Fruit fly (Drosophila melanogaster) whole organism, prepupa: ENCODE data around the gene net.

Source experiments
- Blimp-1 ChIP-seq: fragments of 200-800 bp; sonication (Bioruptor generic); optimal IDR thresholded peaks from 3 replicates; lab custom pipeline; 2017; ENCODE audit warnings: missing biosample characterization, missing genetic modification characterization, mild to moderate bottlenecking, moderate library complexity, missing genetic modification reagents
- CG10631 ChIP-seq: fragments of 200-800 bp; sonication (Bioruptor generic); optimal IDR thresholded peaks from 2 replicates; lab custom pipeline; 2016; ENCODE audit warnings: missing biosample characterization, missing genetic modification characterization
- CG11294 ChIP-seq: fragments of 200-800 bp; sonication (Bioruptor generic); IDR thresholded peaks from 2 replicates; pipeline ENCODE4 v1.3.6; 2022; ENCODE audit warnings: missing biosample characterization, missing genetic modification characterization
- CG11762 ChIP-seq: fragments of 200-800 bp; sonication (Bioruptor generic); optimal IDR thresholded peaks from 3 replicates; lab custom pipeline; 2016; ENCODE audit warnings: missing biosample characterization, missing genetic modification characterization; ENCODE audit not compliant: insufficient read depth
- CG11902 ChIP-seq: fragments of 200-800 bp; sonication (Bioruptor generic); optimal IDR thresholded peaks from 3 replicates; lab custom pipeline; 2016; ENCODE audit warnings: missing biosample characterization, missing genetic modification characterization
- CG15336 ChIP-seq: fragments of 200-800 bp; sonication (Bioruptor generic); IDR thresholded peaks from 2 replicates; pipeline ENCODE4 v1.3.6; 2022; ENCODE audit warnings: missing biosample characterization, missing genetic modification characterization
- CG1621 ChIP-seq: fragments of 200-800 bp; sonication (Bioruptor generic); optimal IDR thresholded peaks from 3 replicates; lab custom pipeline; 2018; ENCODE audit warnings: missing biosample characterization, mild to moderate bottlenecking, missing genetic modification characterization
- CG3032 ChIP-seq: fragments of 200-800 bp; optimal IDR thresholded peaks from 2 replicates; lab custom pipeline; 2019; ENCODE audit warnings: missing biosample characterization, mild to moderate bottlenecking, missing genetic modification characterization, moderate library complexity
- CG31627 ChIP-seq: fragments of 200-800 bp; sonication (Bioruptor generic); optimal IDR thresholded peaks from 3 replicates; lab custom pipeline; 2016; ENCODE audit warnings: missing biosample characterization, missing genetic modification characterization
- CG32006 ChIP-seq: fragments of 200-800 bp; sonication (Bioruptor generic); optimal IDR thresholded peaks from 3 replicates; lab custom pipeline; 2017; ENCODE audit warnings: missing biosample characterization, mild to moderate bottlenecking, missing genetic modification characterization
- CG34406 ChIP-seq: fragments of 200-800 bp; sonication (Bioruptor generic); optimal IDR thresholded peaks from 3 replicates; lab custom pipeline; 2016; ENCODE audit warnings: missing biosample characterization, missing genetic modification characterization
- CG3919 ChIP-seq: fragments of 200-800 bp; sonication (Bioruptor generic); optimal IDR thresholded peaks from 3 replicates; lab custom pipeline; 2016; ENCODE audit warnings: missing biosample characterization, missing genetic modification characterization
- CG4318 ChIP-seq: fragments of 200-800 bp; sonication (Bioruptor generic); optimal IDR thresholded peaks from 3 replicates; lab custom pipeline; 2017; ENCODE audit warnings: missing biosample characterization, mild to moderate bottlenecking, missing genetic modification characterization
- CG6792 ChIP-seq: fragments of 200-800 bp; sonication (Bioruptor generic); optimal IDR thresholded peaks from 3 replicates; lab custom pipeline; 2016; ENCODE audit warnings: missing biosample characterization, missing genetic modification characterization
- CG6854 ChIP-seq: fragments of 200-800 bp; sonication (Bioruptor generic); optimal IDR thresholded peaks from 2 replicates; lab custom pipeline; 2017; ENCODE audit warnings: missing biosample characterization, mild to moderate bottlenecking, missing genetic modification characterization
- CG8119 ChIP-seq: fragments of 200-800 bp; sonication (Bioruptor generic); IDR thresholded peaks from 3 replicates; pipeline ENCODE4 v1.3.6; 2022; ENCODE audit warnings: missing biosample characterization, missing genetic modification characterization
- CG8632 ChIP-seq: fragments of 200-800 bp; sonication (Bioruptor generic); optimal IDR thresholded peaks from 3 replicates; lab custom pipeline; 2016; ENCODE audit warnings: missing biosample characterization, missing genetic modification characterization
- CG9139 ChIP-seq: fragments of 200-800 bp; sonication (Bioruptor generic); optimal IDR thresholded peaks from 3 replicates; lab custom pipeline; 2017; ENCODE audit warnings: missing biosample characterization, mild to moderate bottlenecking, missing genetic modification characterization
- Eip78C ChIP-seq: fragments of 200-800 bp; sonication (Bioruptor generic); peaks from one replicate; lab custom pipeline; 2016; ENCODE audit warnings: missing biosample characterization, missing genetic modification characterization
- Ets21C ChIP-seq: fragments of 200-800 bp; sonication (Bioruptor generic); optimal IDR thresholded peaks from 3 replicates; lab custom pipeline; 2016; ENCODE audit warnings: missing biosample characterization, missing genetic modification characterization
- Ets96B ChIP-seq: fragments of 200-800 bp; optimal IDR thresholded peaks from 2 replicates; lab custom pipeline; 2019; ENCODE audit warnings: missing biosample characterization, mild to moderate bottlenecking, missing genetic modification characterization, moderate library complexity
- Hr39 ChIP-seq: fragments of 200-800 bp; sonication (Bioruptor generic); optimal IDR thresholded peaks from 2 replicates; lab custom pipeline; 2016; ENCODE audit warnings: missing biosample characterization, missing genetic modification characterization
- Hr4 ChIP-seq: fragments of 200-800 bp; sonication (Bioruptor generic); optimal IDR thresholded peaks from 3 replicates; lab custom pipeline; 2016; ENCODE audit warnings: missing biosample characterization, missing genetic modification characterization
- Met ChIP-seq: fragments of 200-800 bp; sonication (Bioruptor generic); optimal IDR thresholded peaks from 3 replicates; lab custom pipeline; 2016; ENCODE audit warnings: missing biosample characterization, missing genetic modification characterization
- OdsH ChIP-seq: fragments of 200-800 bp; sonication (Bioruptor generic); optimal IDR thresholded peaks from 3 replicates; lab custom pipeline; 2016; ENCODE audit warnings: missing biosample characterization, missing genetic modification characterization
- Sox102F ChIP-seq: fragments of 200-800 bp; sonication (Bioruptor generic); optimal IDR thresholded peaks from 2 replicates; lab custom pipeline; 2016; ENCODE audit warnings: missing biosample characterization, mild to moderate bottlenecking, missing genetic modification characterization
- Sox14 ChIP-seq: fragments of 200-800 bp; sonication (Bioruptor generic); optimal IDR thresholded peaks from 3 replicates; lab custom pipeline; 2016; ENCODE audit warnings: missing biosample characterization, missing genetic modification characterization
- Sox15 ChIP-seq: fragments of 200-800 bp; sonication (Bioruptor generic); optimal IDR thresholded peaks from 3 replicates; lab custom pipeline; 2016; ENCODE audit warnings: missing biosample characterization, missing genetic modification characterization
- achi ChIP-seq: fragments of 200-800 bp; sonication (Bioruptor generic); optimal IDR thresholded peaks from 3 replicates; lab custom pipeline; 2016; ENCODE audit warnings: missing biosample characterization, missing genetic modification characterization
- acj6 ChIP-seq: fragments of 200-800 bp; sonication (Bioruptor generic); optimal IDR thresholded peaks from 3 replicates; lab custom pipeline; 2016; ENCODE audit warnings: missing biosample characterization, missing genetic modification characterization
- cyc ChIP-seq: fragments of 200-800 bp; sonication (Bioruptor generic); optimal IDR thresholded peaks from 3 replicates; lab custom pipeline; 2016; ENCODE audit warnings: missing biosample characterization, missing genetic modification characterization
- dac ChIP-seq: fragments of 200-800 bp; sonication (Bioruptor generic); optimal IDR thresholded peaks from 2 replicates; lab custom pipeline; 2017; ENCODE audit warnings: missing biosample characterization, mild to moderate bottlenecking, missing genetic modification characterization
- dsx ChIP-seq: fragments of 200-800 bp; optimal IDR thresholded peaks from 3 replicates; lab custom pipeline; 2019; ENCODE audit warnings: missing biosample characterization, mild to moderate bottlenecking, missing genetic modification characterization, moderate library complexity; ENCODE audit not compliant: poor library complexity, severe bottlenecking
- eg ChIP-seq: fragments of 200-800 bp; sonication (Bioruptor generic); IDR thresholded peaks from 3 replicates; pipeline ENCODE4 v1.3.6; 2022; ENCODE audit warnings: missing biosample characterization, missing genetic modification characterization
- esn ChIP-seq: fragments of 200-800 bp; sonication (Bioruptor generic); optimal IDR thresholded peaks from 2 replicates; lab custom pipeline; 2016; ENCODE audit warnings: missing biosample characterization, mild to moderate bottlenecking, missing genetic modification characterization, moderate library complexity
- fd59A ChIP-seq: fragments of 200-800 bp; sonication (Bioruptor generic); optimal IDR thresholded peaks from 2 replicates; lab custom pipeline; 2017; ENCODE audit warnings: missing biosample characterization, mild to moderate bottlenecking, missing genetic modification characterization, missing genetic modification reagents
- fkh ChIP-seq: fragments of 200-800 bp; sonication (Bioruptor generic); optimal IDR thresholded peaks from 3 replicates; lab custom pipeline; 2017; ENCODE audit warnings: missing biosample characterization, mild to moderate bottlenecking, missing genetic modification characterization, moderate library complexity
- lz ChIP-seq: fragments of 200-800 bp; sonication (Bioruptor generic); optimal IDR thresholded peaks from 3 replicates; lab custom pipeline; 2016; ENCODE audit warnings: missing biosample characterization, missing genetic modification characterization
- net ChIP-seq: fragments of 200-800 bp; sonication (Bioruptor generic); optimal IDR thresholded peaks from 3 replicates; lab custom pipeline; 2016; ENCODE audit warnings: missing biosample characterization, missing genetic modification characterization
- pdm3 ChIP-seq: fragments of 200-800 bp; sonication (Bioruptor generic); optimal IDR thresholded peaks from 3 replicates; lab custom pipeline; 2016; ENCODE audit warnings: missing biosample characterization, missing genetic modification characterization
- salr ChIP-seq, 2 experiments: fragments of 200-800 bp; sonication (Bioruptor generic); optimal IDR thresholded peaks; 3 replicates each; lab custom pipeline; 2016 to 2018; ENCODE audit warnings: missing biosample characterization in 2 of 2, missing genetic modification characterization in 2 of 2, mild to moderate bottlenecking in 1 of 2
- spab ChIP-seq: fragments of 200-800 bp; sonication (Bioruptor generic); optimal IDR thresholded peaks from 2 replicates; lab custom pipeline; 2017; ENCODE audit warnings: missing biosample characterization, mild to moderate bottlenecking, missing genetic modification characterization, missing genetic modification reagents
- ss ChIP-seq, 2 experiments: fragments of 200-800 bp; sonication (Bioruptor generic); optimal IDR thresholded peaks; 2 replicates in 1 of 2; 3 replicates in 1 of 2; lab custom pipeline; 2017 to 2018; ENCODE audit warnings: mild to moderate bottlenecking in 2 of 2, missing biosample characterization in 2 of 2, missing genetic modification characterization in 2 of 2, moderate library complexity in 1 of 2
- svp ChIP-seq: fragments of 200-800 bp; sonication (Bioruptor generic); peaks from one replicate; lab custom pipeline; 2016; ENCODE audit warnings: missing biosample characterization, missing genetic modification characterization

The net gene

dm6 chr2L:94639-95059 is 7.5 kb upstream of the net start, which contains the start of gene Zir:
Gene Zir, plus strand, starts transcription at chr2L:94739.
- TF ChIP-seq acj6 (no peak), esn (GFP tag; lab: Kevin White, UChicago) (peak; percentile 34), Blimp-1 (GFP tag; lab: Kevin White, UChicago) (peak; percentile 5), fkh (GFP tag; lab: Kevin White, UChicago) (peak; percentile 84), cyc (GFP tag; lab: Kevin White, UChicago) (no peak), Eip78C (GFP tag; lab: Kevin White, UChicago) (peak; percentile 64)

- TF ChIP-seq CG3032 (tag; lab: Kevin White, UChicago) (no peak), lz (no peak), Sox14 (GFP tag; lab: Kevin White, UChicago) (no peak), Blimp-1 (GFP tag; lab: Kevin White, UChicago) (peak; percentile 38), fkh (GFP tag; lab: Kevin White, UChicago) (no peak), CG10631 (GFP tag; lab: Kevin White, UChicago) (no peak), CG11902 (no peak), CG8632 (GFP tag; lab: Kevin White, UChicago) (no peak), CG34406 (GFP tag; lab: Kevin White, UChicago) (no peak)
Observed at dm6 chr2L:94096-94495, 6.9 kb upstream of the net start.

DNA sequence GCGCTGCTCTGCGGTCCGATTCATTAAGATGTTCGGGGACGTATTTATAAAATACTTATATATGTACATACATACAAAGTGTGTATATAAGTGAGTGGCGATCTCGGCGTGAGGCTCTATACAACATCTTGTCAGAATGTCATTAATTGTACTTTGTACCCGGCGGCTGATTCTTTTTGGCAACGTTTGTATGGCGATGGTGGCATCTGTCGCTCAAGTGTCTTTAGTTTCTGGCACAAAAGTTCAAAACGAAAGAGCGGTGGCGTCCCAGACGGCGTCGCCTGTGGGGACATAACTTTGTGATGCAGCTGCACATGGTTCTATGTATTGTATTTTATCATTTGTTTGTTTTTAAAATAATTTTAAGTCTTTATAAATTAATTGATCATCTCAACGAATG is 5.8 kb upstream of the net start:
- TF ChIP-seq CG8119 (GFP tag; lab: Robert Waterston, UW) (peak; percentile 18; the same call in 1 of the 3 replicates), CG11762 (GFP tag; lab: Kevin White, UChicago) (no peak), CG34406 (GFP tag; lab: Kevin White, UChicago) (no peak), net (GFP tag; lab: Kevin White, UChicago) (peak; percentile 77), CG6854 (GFP tag; lab: Kevin White, UChicago) (no peak), CG4318 (GFP tag; lab: Kevin White, UChicago) (no peak), Eip78C (GFP tag; lab: Kevin White, UChicago) (peak; percentile 38)
- TF ChIP-seq, all 60 proteins: peak for 3

DNA sequence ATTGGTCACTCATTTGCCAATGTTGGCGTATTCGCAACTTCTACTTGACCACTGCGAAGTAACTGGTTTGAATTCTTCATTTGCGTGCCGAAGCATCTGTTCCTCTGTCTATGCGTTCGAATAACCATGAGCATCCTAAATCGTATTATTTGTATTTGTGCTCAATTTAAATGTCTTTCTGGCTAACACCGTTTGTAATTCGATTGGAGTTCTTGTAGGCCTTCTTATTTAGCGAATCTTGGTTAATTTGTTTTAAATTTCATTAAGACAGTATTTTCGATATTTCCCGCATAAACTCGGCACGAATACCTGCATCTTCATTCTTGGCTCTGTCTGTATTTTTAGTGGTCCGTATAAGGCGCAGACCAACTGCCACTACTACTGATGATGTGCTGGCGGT is 4.6 kb upstream of the net start:
- TF ChIP-seq achi (GFP tag; lab: Kevin White, UChicago): no peak
- peak; percentile 81 for TF ChIP-seq Sox14 (GFP tag; lab: Kevin White, UChicago)
- TF ChIP-seq Sox15 (GFP tag; lab: Kevin White, UChicago): peak; percentile 3
- no peak for TF ChIP-seq Sox102F (GFP tag; lab: Kevin White, UChicago)
- TF ChIP-seq CG32006 (GFP tag; lab: Kevin White, UChicago): peak; percentile 67
- no peak for TF ChIP-seq Hr39
- TF ChIP-seq Ets21C (GFP tag; lab: Kevin White, UChicago): peak; percentile 62
- TF ChIP-seq fkh (GFP tag; lab: Kevin White, UChicago): no peak
- TF ChIP-seq pdm3 (GFP tag; lab: Kevin White, UChicago): peak; percentile 70
- TF ChIP-seq svp (GFP tag; lab: Kevin White, UChicago): no peak
- TF ChIP-seq CG1621 (tag; lab: Kevin White, UChicago): peak; percentile 84
- TF ChIP-seq eg (GFP tag; lab: Robert Waterston, UW): no peak
- TF ChIP-seq CG6854 (GFP tag; lab: Kevin White, UChicago): peak; percentile 84
- no peak for TF ChIP-seq spab
- peak in 1 of 2 experiments; percentile 63 for TF ChIP-seq salr (GFP tag; optimal IDR thresholded peaks at IDR 0.05; lab: Kevin White, UChicago)
- no peak for TF ChIP-seq CG11902
- peak; percentile 74 for TF ChIP-seq CG34406 (GFP tag; lab: Kevin White, UChicago)
- peak; percentile 73 for TF ChIP-seq OdsH (GFP tag; lab: Kevin White, UChicago)
- TF ChIP-seq cyc (GFP tag; lab: Kevin White, UChicago): peak; percentile 59
- TF ChIP-seq CG31627 (GFP tag; lab: Kevin White, UChicago): peak; percentile 72
- TF ChIP-seq Hr4 (GFP tag; lab: Kevin White, UChicago): peak; percentile 42
- TF ChIP-seq CG3032 (tag; lab: Kevin White, UChicago): peak; percentile 89
- TF ChIP-seq acj6: peak; percentile 76
- TF ChIP-seq ss (GFP tag; optimal IDR thresholded peaks at IDR 0.05; lab: Kevin White, UChicago): peak; percentile 90 to 98
- TF ChIP-seq dsx (GFP tag; lab: Kevin White, UChicago): peak; percentile 91
- TF ChIP-seq fd59A (GFP tag; lab: Kevin White, UChicago): peak; percentile 81
- TF ChIP-seq dac (GFP tag; lab: Kevin White, UChicago): peak; percentile 39
- TF ChIP-seq CG11294 (GFP tag; lab: Robert Waterston, UW): no peak
- peak; percentile 80 for TF ChIP-seq Met (GFP tag; lab: Kevin White, UChicago)
- TF ChIP-seq CG9139 (GFP tag; lab: Kevin White, UChicago): peak; percentile 68
- peak; percentile 75 for TF ChIP-seq CG6792 (GFP tag; lab: Kevin White, UChicago)
- TF ChIP-seq esn (GFP tag; lab: Kevin White, UChicago): peak; percentile 83
- peak; percentile 72 for TF ChIP-seq CG15336
- TF ChIP-seq Ets96B (tag; lab: Kevin White, UChicago): peak; percentile 87
- peak; percentile 83 for TF ChIP-seq CG3919 (GFP tag; lab: Kevin White, UChicago)
